Fruit fly (Drosophila melanogaster): ENCODE data around the gene Cyp9f3.

DNA sequence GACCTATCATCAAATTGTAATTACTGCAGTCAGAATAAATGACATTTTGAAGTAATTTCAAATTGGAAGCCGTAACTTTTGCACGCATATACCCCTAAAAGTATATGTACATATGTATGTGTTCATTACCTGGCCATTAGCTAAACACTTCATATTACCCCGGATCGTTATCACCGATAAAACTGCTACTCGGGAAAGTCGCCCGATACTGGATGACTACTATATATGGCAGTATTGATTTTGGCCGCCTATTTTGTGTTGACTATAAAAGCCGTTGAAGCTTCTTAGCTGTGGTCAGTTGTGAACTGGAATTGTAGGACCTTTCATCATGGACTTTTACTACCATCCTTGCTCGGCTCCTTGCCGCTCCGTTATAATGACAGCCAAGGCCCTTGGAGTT lies 19.0 kb downstream of the Cyp9f3 start, which contains the start of gene GstD8:
- TF ChIP-seq Clk (GFP tag; optimal IDR thresholded peaks at IDR 0.05) (no peak), kay (GFP tag; ENCODE audit: borderline replicate concordance) (no peak)
